Worm (Caenorhabditis elegans): Measurements from ENCODE around the gene olrn-1.

olrn-1 gene

ce11 chrX:15507830-15508347 is 29.6 kb upstream of the olrn-1 start, which contains the start of gene zipt-7.2:
TSS of gene zipt-7.2 (minus strand) at chrX:15507880.
- peak; percentile 63 for TF ChIP-seq mes-2 (tag; optimal IDR thresholded peaks at IDR 0.05; ENCODE audit: poor library complexity, severe bottlenecking)
- TF ChIP-seq nhr-28 (tag; optimal IDR thresholded peaks at IDR 0.05), result peak; percentile 13
- no peak for TF ChIP-seq ama-1 (optimal IDR thresholded peaks at IDR 0.05)
- peak; percentile 87 for TF ChIP-seq aha-1 (tag)
- peak; percentile 89 for TF ChIP-seq lin-38 (GFP tag; IDR thresholded peaks at IDR 0.05)
- no peak for TF ChIP-seq lin-29 (GFP tag; IDR thresholded peaks at IDR 0.05)
- TF ChIP-seq unc-39 (tag; optimal IDR thresholded peaks at IDR 0.05), result no peak
- no peak for TF ChIP-seq nhr-237 (tag; optimal IDR thresholded peaks at IDR 0.05)
- TF ChIP-seq unc-130 (GFP tag; optimal IDR thresholded peaks at IDR 0.05), result no peak
- TF ChIP-seq F44E2.7 (GFP tag; IDR thresholded peaks at IDR 0.05), result no peak
- no peak for TF ChIP-seq R02D3.7 (tag; optimal IDR thresholded peaks at IDR 0.05)
- no peak for TF ChIP-seq pha-4 (GFP tag; IDR thresholded peaks at IDR 0.05)
- no peak for TF ChIP-seq pha-4 (tag; optimal IDR thresholded peaks at IDR 0.05)
- peak; percentile 28 for TF ChIP-seq hlh-11 (tag; optimal IDR thresholded peaks at IDR 0.05)
- TF ChIP-seq unc-62 (GFP tag; optimal IDR thresholded peaks at IDR 0.05 in 1 of 2), result peak in 1 of 2 experiments; percentile 44
- TF ChIP-seq unc-62 (tag; optimal IDR thresholded peaks at IDR 0.05), result no peak

ce11 chrX:15509681-15510080 is 27.8 kb upstream of the olrn-1 start, which contains the start of gene eat-20:
TSS of gene eat-20 (plus strand) at chrX:15510011.
- no peak for TF ChIP-seq ama-1 (optimal IDR thresholded peaks at IDR 0.05)
- no peak for TF ChIP-seq madf-9 (GFP tag; conservative IDR thresholded peaks at IDR 0.05)
- peak; percentile 80 for TF ChIP-seq aha-1 (tag)

ce11 chrX:15514547-15514946 is 22.9 kb upstream of the olrn-1 start:
- TF ChIP-seq lim-7 (GFP tag; IDR thresholded peaks at IDR 0.05), result 0 out of 2 replicates have a peak, but pooled peaks have one; percentile 14
- TF ChIP-seq lin-29 (GFP tag; IDR thresholded peaks at IDR 0.05), result no peak
- TF ChIP-seq set-16 (GFP tag; IDR thresholded peaks at IDR 0.05), result peak; percentile 59
- TF ChIP-seq mxl-3 (GFP tag; optimal IDR thresholded peaks at IDR 0.05), result peak; percentile 7

- TF ChIP-seq madf-5 (GFP tag; IDR thresholded peaks at IDR 0.05), result no peak
- TF ChIP-seq F49E8.2 (tag; optimal IDR thresholded peaks at IDR 0.05; ENCODE audit: borderline replicate concordance), result no peak
- no peak for TF ChIP-seq nhr-76 (tag; optimal IDR thresholded peaks at IDR 0.05)
- no peak for TF ChIP-seq D1046.2 (GFP tag; IDR thresholded peaks at IDR 0.05)
- TF ChIP-seq R02D3.7 (tag; optimal IDR thresholded peaks at IDR 0.05), result no peak
- TF ChIP-seq tag-97 (GFP tag; IDR thresholded peaks at IDR 0.05), result 0 out of 2 replicates have a peak, but pooled peaks have one; percentile 19
- no peak for TF ChIP-seq F44E2.7 (GFP tag; IDR thresholded peaks at IDR 0.05)
- no peak for TF ChIP-seq F26F4.8 (GFP tag; conservative IDR thresholded peaks at IDR 0.05)
- no peak for TF ChIP-seq Y75B8A.6 (GFP tag; IDR thresholded peaks at IDR 0.05)
- no peak for TF ChIP-seq rbr-2 (tag; optimal IDR thresholded peaks at IDR 0.05)
- peak; percentile 68; the same call in 1 of the 2 replicates for TF ChIP-seq egl-43 (GFP tag; IDR thresholded peaks at IDR 0.05)
- TF ChIP-seq pha-4 (GFP tag; IDR thresholded peaks at IDR 0.05), result peak; percentile 62; the same call in 1 of the 2 replicates
- TF ChIP-seq pha-4 (tag; optimal IDR thresholded peaks at IDR 0.05), result no peak
- TF ChIP-seq ceh-28 (tag; optimal IDR thresholded peaks at IDR 0.05), result no peak
- TF ChIP-seq lim-7 (GFP tag; IDR thresholded peaks at IDR 0.05), result 0 out of 2 replicates have a peak, but pooled peaks have one; percentile 15
- TF ChIP-seq duxl-1 (tag; optimal IDR thresholded peaks at IDR 0.05; ENCODE audit: poor library complexity), result no peak
- TF ChIP-seq daf-8 (GFP tag; IDR thresholded peaks at IDR 0.05), result no peak
- TF ChIP-seq F10B5.3 (tag; optimal IDR thresholded peaks at IDR 0.05), result no peak
- peak; percentile 30 for TF ChIP-seq aha-1 (tag)
- no peak for TF ChIP-seq zip-2 (tag; optimal IDR thresholded peaks at IDR 0.05)
- TF ChIP-seq dmd-8 (GFP tag; IDR thresholded peaks at IDR 0.05), result no peak
- TF ChIP-seq fos-1 (tag; optimal IDR thresholded peaks at IDR 0.05), result no peak
- TF ChIP-seq daf-12 (tag; optimal IDR thresholded peaks at IDR 0.05), result no peak
- no peak for TF ChIP-seq dve-1 (tag; optimal IDR thresholded peaks at IDR 0.05; ENCODE audit: insufficient read depth)
- TF ChIP-seq nhr-237 (tag; optimal IDR thresholded peaks at IDR 0.05), result no peak
- TF ChIP-seq arid-1 (GFP tag; conservative IDR thresholded peaks at IDR 0.05), result no peak
- TF ChIP-seq lsy-2 (tag; optimal IDR thresholded peaks at IDR 0.05), result no peak
- TF ChIP-seq mdt-29 (GFP tag; IDR thresholded peaks at IDR 0.05), result no peak
- no peak for TF ChIP-seq ceh-62 (tag; optimal IDR thresholded peaks at IDR 0.05)
- no peak for TF ChIP-seq egl-27 (tag; optimal IDR thresholded peaks at IDR 0.05)
- TF ChIP-seq T20F7.1 (GFP tag; optimal IDR thresholded peaks at IDR 0.05), result no peak
- TF ChIP-seq nhr-102 (tag; optimal IDR thresholded peaks at IDR 0.05), result no peak
- no peak for TF ChIP-seq lin-13 (GFP tag; optimal IDR thresholded peaks at IDR 0.05)
These were observed 21.7 kb upstream of the olrn-1 start for ce11 chrX:15515798-15516197.

All from whole organism, L4 larva.